Worm (Caenorhabditis elegans): ENCODE measurements around the gene ZK792.7.

DNA sequence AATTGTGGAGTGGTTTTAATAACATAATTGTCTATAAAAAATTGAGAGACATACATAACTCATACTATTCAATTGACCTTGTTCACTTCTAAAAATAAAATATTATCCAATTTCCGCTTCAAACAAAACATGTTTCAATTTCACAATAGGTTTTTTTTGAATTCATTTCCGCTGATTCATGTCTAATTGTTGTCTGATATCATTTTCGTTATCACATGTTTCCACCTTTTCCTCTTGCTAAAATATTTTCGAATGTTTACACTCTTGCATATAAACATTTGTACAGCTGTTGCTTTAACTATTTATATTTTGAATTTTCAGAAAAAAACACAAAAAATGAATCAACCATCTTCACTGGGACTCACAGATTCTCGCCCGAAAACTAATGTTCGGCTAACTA lies 51.1 kb downstream of the ZK792.7 start, which contains the start of gene gem-4:
- no peak for TF ChIP-seq ZK546.5 (tag; optimal IDR thresholded peaks at IDR 0.05)
- TF ChIP-seq sem-4 (tag; optimal IDR thresholded peaks at IDR 0.05): no peak
- no peak for TF ChIP-seq unc-39 (tag; optimal IDR thresholded peaks at IDR 0.05)
- TF ChIP-seq zag-1 (tag; optimal IDR thresholded peaks at IDR 0.05): no peak
- TF ChIP-seq unc-62 (GFP tag; optimal IDR thresholded peaks at IDR 0.05): no peak
- TF ChIP-seq ama-1 (optimal IDR thresholded peaks at IDR 0.05): no peak
- no peak for TF ChIP-seq R02D3.7 (tag; optimal IDR thresholded peaks at IDR 0.05)
